Worm (Caenorhabditis elegans): ENCODE measurements around the gene prdx-2.
"Not testable (repeated sequence)": the region's sequence is repeated elsewhere in the genome, so short reads cannot be mapped to it uniquely, and the experiment has no call there.

DNA sequence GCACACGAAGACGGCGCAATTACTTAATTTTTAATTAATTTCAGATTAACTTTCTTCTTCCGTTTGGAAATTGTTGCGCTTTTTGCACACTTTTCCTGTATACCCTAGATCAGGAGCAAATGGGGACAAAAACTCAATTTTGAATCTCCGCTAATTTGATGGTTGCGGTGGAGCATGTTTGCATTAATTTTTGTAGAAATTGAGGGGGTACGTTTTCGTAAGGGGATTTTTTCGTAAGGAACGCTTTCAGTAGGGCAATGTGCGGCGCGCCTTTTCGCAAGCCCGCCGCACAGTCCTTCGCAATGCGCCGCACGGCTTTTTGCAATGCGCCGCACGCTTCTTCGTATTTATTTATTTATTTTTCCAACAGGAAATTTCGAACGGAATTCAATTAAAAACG lies 31.6 kb upstream of the prdx-2 start:
- peak; percentile 79; the same call in 1 of the 2 replicates for TF ChIP-seq pes-1 (GFP tag; IDR thresholded peaks at IDR 0.05)
- TF ChIP-seq tbx-37 (GFP tag; conservative IDR thresholded peaks at IDR 0.05): 0 out of 2 replicates have a peak, but pooled peaks have one; percentile 35
- not testable (repeated sequence) for TF ChIP-seq ama-1 (optimal IDR thresholded peaks at IDR 0.05); F13C5.2 (tag; optimal IDR thresholded peaks at IDR 0.05); ceh-36 (tag; optimal IDR thresholded peaks at IDR 0.05); tra-4 (tag; optimal IDR thresholded peaks at IDR 0.05); B0310.2 (tag; optimal IDR thresholded peaks at IDR 0.05); hmbx-1 (tag; optimal IDR thresholded peaks at IDR 0.05); ets-7 (tag; optimal IDR thresholded peaks at IDR 0.05); ceh-13 (GFP tag; optimal IDR thresholded peaks at IDR 0.05)
- peak; percentile 78; the same call in 1 of the 2 replicates for TF ChIP-seq tbx-11 (GFP tag; IDR thresholded peaks at IDR 0.05)
- TF ChIP-seq scrt-1 (GFP tag; IDR thresholded peaks at IDR 0.05): peak; percentile 66; the same call in 1 of the 2 replicates

Data from whole organism, early embryonic.